Worm (Caenorhabditis elegans) whole organism, midembryonic: ENCODE results near the gene clec-141.
A peak's percentile ranks its signal among the peaks of the same experiment; 100 is the strongest.

ENCODE experiments used
- T22C8.4 ChIP-seq: fragments of 200-800 bp; sonication (Bioruptor generic); IDR thresholded peaks from 2 replicates; pipeline ENCODE4 v1.3.6; 2022; ENCODE audit warnings: missing genetic modification characterization, missing compliant biosample characterization
- cog-1 ChIP-seq: sonication (generic microtip); optimal IDR thresholded peaks from 2 replicates; lab custom pipeline; 2016; ENCODE audit warnings: missing genetic modification characterization, missing compliant biosample characterization
- flt-1 ChIP-seq: fragments of 200-800 bp; sonication (Bioruptor generic); IDR thresholded peaks from 2 replicates; pipeline ENCODE4 v1.3.6; 2022; ENCODE audit warnings: missing genetic modification characterization, missing compliant biosample characterization
- klf-2 ChIP-seq: fragments of 200-800 bp; sonication (Bioruptor generic); conservative IDR thresholded peaks from 2 replicates; pipeline ENCODE4 v1.3.6; 2022; ENCODE audit warnings: missing genetic modification reagents, missing genetic modification characterization, missing compliant biosample characterization
- med-1 ChIP-seq: sonication (generic microtip); optimal IDR thresholded peaks from 2 replicates; lab custom pipeline; 2017; ENCODE audit warnings: missing genetic modification characterization, mild to moderate bottlenecking, missing compliant biosample characterization, antibody characterized with exemption, missing genetic modification reagents; ENCODE audit not compliant: insufficient read depth
- ref-1 ChIP-seq: fragments of 200-800 bp; sonication (Bioruptor generic); conservative IDR thresholded peaks from 2 replicates; pipeline ENCODE4 v1.3.6; 2022; ENCODE audit warnings: missing genetic modification reagents, missing genetic modification characterization, missing compliant biosample characterization
- tab-1 ChIP-seq: fragments of 200-800 bp; sonication (Bioruptor generic); IDR thresholded peaks from 2 replicates; pipeline ENCODE4 v1.3.6; 2022; ENCODE audit warnings: missing genetic modification characterization, missing compliant biosample characterization
- ztf-23 ChIP-seq: fragments of 200-800 bp; sonication (Bioruptor generic); IDR thresholded peaks from 2 replicates; pipeline ENCODE4 v1.3.6; 2022; ENCODE audit warnings: missing genetic modification reagents, missing genetic modification characterization, missing compliant biosample characterization
- ztf-29 ChIP-seq: fragments of 200-800 bp; sonication (Bioruptor generic); IDR thresholded peaks from 2 replicates; pipeline ENCODE4 v1.3.6; 2022; ENCODE audit warnings: missing genetic modification reagents, missing genetic modification characterization, missing compliant biosample characterization

Gene clec-141

ce11 chrII:5393090-5393489, 14.4 kb downstream of the clec-141 start, which contains the start of gene brap-2:
Gene brap-2, minus strand, starts transcription at chrII:5393190.
- TF ChIP-seq ztf-23 (GFP tag; lab: Robert Waterston, UW) (no peak), tab-1 (no peak), ref-1 (GFP tag; lab: Robert Waterston, UW) (no peak), T22C8.4 (GFP tag; lab: Robert Waterston, UW) (no peak), med-1 (GFP tag; lab: Kevin White, UChicago) (no peak), cog-1 (no peak), klf-2 (no peak), flt-1 (GFP tag; lab: Robert Waterston, UW) (no peak), ztf-29 (GFP tag; lab: Robert Waterston, UW) (no peak)

- TF ChIP-seq klf-2, result no peak
- TF ChIP-seq tab-1, result no peak
- no peak for TF ChIP-seq flt-1 (GFP tag; lab: Robert Waterston, UW)
- no peak for TF ChIP-seq ref-1 (GFP tag; lab: Robert Waterston, UW)
- no peak for TF ChIP-seq ztf-23 (GFP tag; lab: Robert Waterston, UW)
- no peak for TF ChIP-seq T22C8.4 (GFP tag; lab: Robert Waterston, UW)
- no peak for TF ChIP-seq ztf-29 (GFP tag; lab: Robert Waterston, UW)
- TF ChIP-seq cog-1, result no peak
- TF ChIP-seq med-1 (GFP tag; lab: Kevin White, UChicago), result no peak
Observed at ce11 chrII:5391447-5391846, 16.0 kb downstream of the clec-141 start.

ce11 chrII:5389831-5390323, 17.6 kb downstream of the clec-141 start, which contains the start of gene ndx-6:
Gene ndx-6, minus strand, starts transcription at chrII:5389881.
- 0 out of 2 replicates have a peak, but pooled peaks have one; percentile 10 for TF ChIP-seq T22C8.4 (GFP tag; lab: Robert Waterston, UW)
- peak; percentile 73 for TF ChIP-seq ztf-23 (GFP tag; lab: Robert Waterston, UW)
- TF ChIP-seq tab-1, result 0 out of 2 replicates have a peak, but pooled peaks have one; percentile 39
- no peak for TF ChIP-seq ref-1 (GFP tag; lab: Robert Waterston, UW)
- peak; percentile 46 for TF ChIP-seq cog-1
- TF ChIP-seq med-1 (GFP tag; lab: Kevin White, UChicago), result no peak
- no peak for TF ChIP-seq klf-2
- peak; percentile 83 for TF ChIP-seq flt-1 (GFP tag; lab: Robert Waterston, UW)

- TF ChIP-seq ztf-29 (GFP tag; lab: Robert Waterston, UW) (no peak), ztf-23 (GFP tag; lab: Robert Waterston, UW) (no peak), klf-2 (no peak), flt-1 (GFP tag; lab: Robert Waterston, UW) (no peak), med-1 (GFP tag; lab: Kevin White, UChicago) (no peak)
Observed at ce11 chrII:5388786-5389421, 18.5 kb downstream of the clec-141 start, which contains the start of gene rsp-4. Gene rsp-4, minus strand, starts transcription at chrII:5388836.

ce11 chrII:5387217-5387616, 20.2 kb downstream of the clec-141 start, which contains the start of gene ccpp-6:
Gene ccpp-6, minus strand, starts transcription at chrII:5387317.
- TF ChIP-seq ztf-23 (GFP tag; lab: Robert Waterston, UW) (no peak), med-1 (GFP tag; lab: Kevin White, UChicago) (no peak), flt-1 (GFP tag; lab: Robert Waterston, UW) (no peak), tab-1 (no peak), ztf-29 (GFP tag; lab: Robert Waterston, UW) (no peak), cog-1 (no peak), ref-1 (GFP tag; lab: Robert Waterston, UW) (no peak)

ce11 chrII:5384282-5384681, 23.2 kb downstream of the clec-141 start:
- TF ChIP-seq ztf-23 (GFP tag; lab: Robert Waterston, UW), result no peak

ce11 chrII:5379614-5380077, 27.8 kb downstream of the clec-141 start, which contains the start of gene pkc-3:
Gene pkc-3, plus strand, starts transcription at chrII:5380027.
- TF ChIP-seq flt-1 (GFP tag; lab: Robert Waterston, UW) (peak; percentile 64; the same call in 1 of the 2 replicates), med-1 (GFP tag; lab: Kevin White, UChicago) (no peak)

- TF ChIP-seq med-1 (GFP tag; lab: Kevin White, UChicago), result no peak
- no peak for TF ChIP-seq cog-1
- no peak for TF ChIP-seq tab-1
- TF ChIP-seq T22C8.4 (GFP tag; lab: Robert Waterston, UW), result no peak
Observed at ce11 chrII:5378239-5378521, 29.3 kb downstream of the clec-141 start.

ce11 chrII:5377467-5378238, 29.8 kb downstream of the clec-141 start, which contains the start of gene prdx-2:
Gene prdx-2, plus strand, starts transcription at chrII:5378195.
- TF ChIP-seq ztf-23 (GFP tag; lab: Robert Waterston, UW), result no peak
- no peak for TF ChIP-seq tab-1
- TF ChIP-seq cog-1, result no peak
- TF ChIP-seq ref-1 (GFP tag; lab: Robert Waterston, UW), result no peak
- TF ChIP-seq flt-1 (GFP tag; lab: Robert Waterston, UW), result no peak

- TF ChIP-seq T22C8.4 (GFP tag; lab: Robert Waterston, UW), result no peak
- TF ChIP-seq cog-1, result no peak
- TF ChIP-seq klf-2, result no peak
- TF ChIP-seq ztf-23 (GFP tag; lab: Robert Waterston, UW), result no peak
- TF ChIP-seq ztf-29 (GFP tag; lab: Robert Waterston, UW), result no peak
- no peak for TF ChIP-seq tab-1
- no peak for TF ChIP-seq ref-1 (GFP tag; lab: Robert Waterston, UW)
- TF ChIP-seq flt-1 (GFP tag; lab: Robert Waterston, UW), result no peak
- no peak for TF ChIP-seq med-1 (GFP tag; lab: Kevin White, UChicago)
Observed at ce11 chrII:5374967-5375366, 32.5 kb downstream of the clec-141 start, which contains the start of gene algn-2. Gene algn-2, plus strand, starts transcription at chrII:5375267.
